Worm (Caenorhabditis elegans): ENCODE data around the gene T22C8.4.

- TF ChIP-seq ama-1 (optimal IDR thresholded peaks at IDR 0.05) (no peak), nhr-237 (tag; optimal IDR thresholded peaks at IDR 0.05) (no peak), ztf-4 (tag; optimal IDR thresholded peaks at IDR 0.05) (no peak), fkh-10 (GFP tag; optimal IDR thresholded peaks at IDR 0.05) (no peak), snpc-4 (tag; optimal IDR thresholded peaks at IDR 0.05) (no peak)
Measured at ce11 chrII:8588442-8588841, 34.9 kb downstream of the T22C8.4 start.
